Worm (Caenorhabditis elegans): Measurements from ENCODE around the gene olrn-1.

The olrn-1 gene

ce11 chrX:15535190-15535636 lies 2.2 kb upstream of the olrn-1 start (continued):
- TF ChIP-seq lim-7 (GFP tag; IDR thresholded peaks at IDR 0.05) (no peak), skn-1 (tag; optimal IDR thresholded peaks at IDR 0.05) (peak; percentile 33), ceh-20 (GFP tag; IDR thresholded peaks at IDR 0.05) (peak; percentile 57; the same call in 1 of the 2 replicates), unc-39 (tag; optimal IDR thresholded peaks at IDR 0.05) (peak; percentile 25), ceh-62 (tag; optimal IDR thresholded peaks at IDR 0.05) (no peak), pha-4 (GFP tag; IDR thresholded peaks at IDR 0.05) (peak; percentile 61; the same call in 1 of the 2 replicates), pha-4 (tag; optimal IDR thresholded peaks at IDR 0.05) (no peak), ctbp-1 (GFP tag; IDR thresholded peaks at IDR 0.05) (peak; percentile 90; the same call in 1 of the 2 replicates), dmd-9 (GFP tag; IDR thresholded peaks at IDR 0.05) (no peak), nhr-48 (tag; optimal IDR thresholded peaks at IDR 0.05) (peak; percentile 19), unc-62 (GFP tag; optimal IDR thresholded peaks at IDR 0.05 in 1 of 2) (peak in 1 of 2 experiments; percentile 97), unc-62 (tag; optimal IDR thresholded peaks at IDR 0.05) (no peak), zfp-2 (tag; optimal IDR thresholded peaks at IDR 0.05) (peak; percentile 47), mxl-2 (GFP tag; conservative IDR thresholded peaks at IDR 0.05) (0 out of 2 replicates have a peak, but pooled peaks have one; percentile 28), tra-1 (GFP tag; IDR thresholded peaks at IDR 0.05) (0 out of 2 replicates have a peak, but pooled peaks have one; percentile 47), ZK337.2 (GFP tag; IDR thresholded peaks at IDR 0.05) (0 out of 2 replicates have a peak, but pooled peaks have one; percentile 26), set-16 (GFP tag; IDR thresholded peaks at IDR 0.05) (peak; percentile 63), spr-3 (GFP tag; optimal IDR thresholded peaks at IDR 0.05) (no peak), duxl-1 (tag; optimal IDR thresholded peaks at IDR 0.05; ENCODE audit: poor library complexity) (no peak), mdl-1 (tag; optimal IDR thresholded peaks at IDR 0.05) (no peak), hif-1 (tag; optimal IDR thresholded peaks at IDR 0.05) (peak in 1 of 2 experiments; percentile 55), fkh-10 (GFP tag; optimal IDR thresholded peaks at IDR 0.05) (peak; percentile 75), mxl-3 (GFP tag; optimal IDR thresholded peaks at IDR 0.05) (no peak), T26A8.4 (GFP tag; IDR thresholded peaks at IDR 0.05) (0 out of 2 replicates have a peak, but pooled peaks have one; percentile 41), lin-39 (tag; optimal IDR thresholded peaks at IDR 0.05) (no peak)

DNA sequence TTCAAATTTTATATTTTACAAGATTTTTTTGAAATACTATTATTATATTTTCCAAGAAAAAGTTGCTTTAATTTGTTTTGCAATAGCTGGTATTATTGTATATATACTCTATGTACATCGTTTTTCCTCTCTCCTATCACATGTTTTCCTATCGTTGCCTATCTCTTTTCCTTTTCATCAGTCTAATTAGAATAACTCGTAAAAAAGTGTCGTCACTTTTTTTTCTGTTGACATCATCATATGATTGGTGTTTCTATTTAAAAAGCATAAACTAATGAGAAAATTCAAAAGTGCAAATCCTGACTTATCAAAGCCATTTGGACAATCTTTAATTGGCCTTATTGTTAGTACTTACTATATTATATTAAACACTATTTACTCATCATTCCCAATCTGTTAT lies 1.4 kb upstream of the olrn-1 start:
- no peak for TF ChIP-seq Y5F2A.4 (GFP tag; optimal IDR thresholded peaks at IDR 0.05)
- no peak for TF ChIP-seq dmd-9 (GFP tag; IDR thresholded peaks at IDR 0.05)
- peak in 1 of 2 experiments; percentile 3 for TF ChIP-seq lsy-2 (tag; optimal IDR thresholded peaks at IDR 0.05)

DNA sequence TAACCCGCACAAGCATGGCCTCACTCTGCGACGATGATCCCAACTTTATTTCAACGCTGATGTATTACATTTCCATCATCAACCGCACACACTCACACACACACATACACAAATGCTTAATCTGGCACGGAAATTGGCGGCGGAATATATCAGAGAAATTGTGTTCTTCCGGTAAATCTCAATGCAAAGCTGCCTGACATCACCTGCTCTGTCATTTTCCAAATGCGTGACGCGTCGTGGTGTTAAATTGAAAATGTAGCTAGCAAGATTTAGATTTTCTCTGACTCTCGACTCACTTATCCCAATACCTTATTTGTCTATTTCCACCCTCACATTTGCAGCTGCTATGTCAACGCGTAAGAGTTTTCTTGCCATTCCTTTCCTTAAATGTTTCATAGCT lies 1.8 kb downstream of the olrn-1 start:
- TF ChIP-seq egl-43 (GFP tag; IDR thresholded peaks at IDR 0.05) (no peak), unc-62 (GFP tag; optimal IDR thresholded peaks at IDR 0.05 in 1 of 2) (no peak), unc-62 (tag; optimal IDR thresholded peaks at IDR 0.05) (no peak), nhr-111 (GFP tag; optimal IDR thresholded peaks at IDR 0.05) (no peak), aha-1 (tag) (peak; percentile 62), ZK337.2 (GFP tag; IDR thresholded peaks at IDR 0.05) (no peak), F44E2.7 (GFP tag; IDR thresholded peaks at IDR 0.05) (no peak)

ce11 chrX:15541437-15541836 lies 4.0 kb downstream of the olrn-1 start:
- TF ChIP-seq D1046.2 (GFP tag; IDR thresholded peaks at IDR 0.05) = no peak
- TF ChIP-seq unc-62 (GFP tag; optimal IDR thresholded peaks at IDR 0.05 in 1 of 2) = peak in 1 of 2 experiments; percentile 0
- TF ChIP-seq unc-62 (tag; optimal IDR thresholded peaks at IDR 0.05) = no peak

- TF ChIP-seq mxl-2 (GFP tag; conservative IDR thresholded peaks at IDR 0.05) (no peak), ceh-62 (tag; optimal IDR thresholded peaks at IDR 0.05) (no peak), zfp-3 (GFP tag; conservative IDR thresholded peaks at IDR 0.05) (no peak), daf-19 (GFP tag; conservative IDR thresholded peaks at IDR 0.05) (no peak), madf-5 (GFP tag; IDR thresholded peaks at IDR 0.05) (no peak), mdt-29 (GFP tag; IDR thresholded peaks at IDR 0.05) (no peak), lin-38 (GFP tag; IDR thresholded peaks at IDR 0.05) (no peak), nhr-28 (tag; optimal IDR thresholded peaks at IDR 0.05) (peak; percentile 10), mxl-3 (GFP tag; optimal IDR thresholded peaks at IDR 0.05) (no peak), dve-1 (tag; optimal IDR thresholded peaks at IDR 0.05; ENCODE audit: insufficient read depth) (peak; percentile 69), zip-11 (GFP tag; IDR thresholded peaks at IDR 0.05) (no peak), lin-15B (tag; optimal IDR thresholded peaks at IDR 0.05) (no peak), dmd-6 (GFP tag; IDR thresholded peaks at IDR 0.05) (peak; percentile 86), php-3 (GFP tag; IDR thresholded peaks at IDR 0.05) (peak; percentile 94), ceh-20 (GFP tag; IDR thresholded peaks at IDR 0.05) (no peak), hlh-11 (tag; optimal IDR thresholded peaks at IDR 0.05) (peak; percentile 68)
These were observed 7.2 kb downstream of the olrn-1 start for ce11 chrX:15544671-15545070.

All from whole organism, L4 larva.